Fruit fly (Drosophila melanogaster): Measurements from ENCODE around the gene Hipk.

Gene Hipk

dm6 chr3L:505782-506408 is 37.0 kb upstream of the Hipk start (continued):
- peak; percentile 97 for TF ChIP-seq Med (GFP tag)
- peak; percentile 8 for TF ChIP-seq Asciz (GFP tag; optimal IDR thresholded peaks at IDR 0.05)
- TF ChIP-seq pum (GFP tag; optimal IDR thresholded peaks at IDR 0.05) = peak; percentile 82
- peak; percentile 61 for TF ChIP-seq eyg (GFP tag; optimal IDR thresholded peaks at IDR 0.05)
- 0 out of 2 replicates have a peak, but pooled peaks have one; percentile 47 for TF ChIP-seq ro (GFP tag; IDR thresholded peaks at IDR 0.05)
- TF ChIP-seq ERR (GFP tag; optimal IDR thresholded peaks at IDR 0.05) = peak; percentile 30
- no peak for TF ChIP-seq crp (GFP tag; optimal IDR thresholded peaks at IDR 0.05)
- TF ChIP-seq usp (GFP tag; optimal IDR thresholded peaks at IDR 0.05) = no peak
- peak; percentile 11 for TF ChIP-seq CG3995 (GFP tag; optimal IDR thresholded peaks at IDR 0.05)
- no peak for TF ChIP-seq CG4360 (GFP tag; IDR thresholded peaks at IDR 0.05)
- 0 out of 2 replicates have a peak, but pooled peaks have one; percentile 38 for TF ChIP-seq CG17612 (GFP tag; IDR thresholded peaks at IDR 0.05)
- no peak for TF ChIP-seq CG8359 (GFP tag; optimal IDR thresholded peaks at IDR 0.05; ENCODE audit: borderline replicate concordance)
- peak; percentile 73 for TF ChIP-seq CG4707 (GFP tag; optimal IDR thresholded peaks at IDR 0.05)
- peak in 1 of 3 experiments; percentile 24 for TF ChIP-seq lola (GFP tag; optimal IDR thresholded peaks at IDR 0.05)
- TF ChIP-seq Deaf1 (tag; optimal IDR thresholded peaks at IDR 0.05) = no peak
- peak; percentile 72 for TF ChIP-seq CG10209 (GFP tag; optimal IDR thresholded peaks at IDR 0.05)
- no peak for TF ChIP-seq CrebB (tag; optimal IDR thresholded peaks at IDR 0.05)
- TF ChIP-seq unpg (GFP tag; optimal IDR thresholded peaks at IDR 0.05) = peak; percentile 41
- peak; percentile 71 for TF ChIP-seq chn (GFP tag; optimal IDR thresholded peaks at IDR 0.05)
- peak; percentile 55 for TF ChIP-seq Six4 (GFP tag; optimal IDR thresholded peaks at IDR 0.05)
- TF ChIP-seq Meics (GFP tag; optimal IDR thresholded peaks at IDR 0.05) = peak; percentile 76
- peak; percentile 10 for TF ChIP-seq CG18476 (GFP tag; optimal IDR thresholded peaks at IDR 0.05)
- TF ChIP-seq tap (tag; optimal IDR thresholded peaks at IDR 0.05) = no peak
- TF ChIP-seq shn (GFP tag; optimal IDR thresholded peaks at IDR 0.05) = peak; percentile 81
- TF ChIP-seq bigmax (GFP tag; optimal IDR thresholded peaks at IDR 0.05) = no peak
- peak; percentile 62 for TF ChIP-seq wek (GFP tag; optimal IDR thresholded peaks at IDR 0.05)
- TF ChIP-seq bowl (GFP tag; IDR thresholded peaks at IDR 0.05) = 0 out of 2 replicates have a peak, but pooled peaks have one; percentile 42
- no peak for TF ChIP-seq CG34376 (GFP tag; optimal IDR thresholded peaks at IDR 0.05)
- TF ChIP-seq knrl (GFP tag; IDR thresholded peaks at IDR 0.05; ENCODE audit: partially characterized antibody) = peak; percentile 15; the same call in 1 of the 3 replicates
- TF ChIP-seq gcm (GFP tag; optimal IDR thresholded peaks at IDR 0.05) = no peak
- peak; percentile 61 for TF ChIP-seq CG17829 (tag; optimal IDR thresholded peaks at IDR 0.05)
- no peak for TF ChIP-seq Hey (tag; optimal IDR thresholded peaks at IDR 0.05)
- peak; percentile 56; the same call in 1 of the 2 replicates for TF ChIP-seq ap (GFP tag; IDR thresholded peaks at IDR 0.05)
- no peak for TF ChIP-seq fru (optimal IDR thresholded peaks at IDR 0.05)
- TF ChIP-seq CTCF (GFP tag; optimal IDR thresholded peaks at IDR 0.05) = peak; percentile 99
- no peak for TF ChIP-seq D19A (tag; optimal IDR thresholded peaks at IDR 0.05)
- peak; percentile 40; the same call in 1 of the 2 replicates for TF ChIP-seq CG5953 (GFP tag; IDR thresholded peaks at IDR 0.05)
- no peak for TF ChIP-seq ac (GFP tag; optimal IDR thresholded peaks at IDR 0.05)
- TF ChIP-seq CG32532 (GFP tag; IDR thresholded peaks at IDR 0.05) = peak; percentile 91
- TF ChIP-seq CG12155 (GFP tag; optimal IDR thresholded peaks at IDR 0.05) = peak; percentile 67
- TF ChIP-seq CG4730 (GFP tag; IDR thresholded peaks at IDR 0.05) = peak; percentile 68
- TF ChIP-seq CG11093 (GFP tag; IDR thresholded peaks at IDR 0.05) = peak; percentile 68; the same call in 2 of the 3 replicates
- peak; percentile 44 for TF ChIP-seq CG13775 (GFP tag; optimal IDR thresholded peaks at IDR 0.05)
- no peak for TF ChIP-seq Neu2 (GFP tag; optimal IDR thresholded peaks at IDR 0.05; ENCODE audit: borderline replicate concordance)
- TF ChIP-seq tup (GFP tag; optimal IDR thresholded peaks at IDR 0.05) = no peak
- no peak; the same call in 1 of the 2 replicates for TF ChIP-seq gt (GFP tag; IDR thresholded peaks at IDR 0.05)
- peak; percentile 86 for TF ChIP-seq Hsf (GFP tag; optimal IDR thresholded peaks at IDR 0.05)
- TF ChIP-seq Ada2b (GFP tag; IDR thresholded peaks at IDR 0.05) = peak; percentile 49; the same call in 1 of the 2 replicates
- TF ChIP-seq Scr (GFP tag; IDR thresholded peaks at IDR 0.05; ENCODE audit: partially characterized antibody) = no peak
- TF ChIP-seq Ravus (GFP tag; IDR thresholded peaks at IDR 0.05) = no peak; the same call in 1 of the 2 replicates

All from whole organism, embryonic.